Worm (Caenorhabditis elegans): ENCODE data around the gene H43I07.4.

DNA sequence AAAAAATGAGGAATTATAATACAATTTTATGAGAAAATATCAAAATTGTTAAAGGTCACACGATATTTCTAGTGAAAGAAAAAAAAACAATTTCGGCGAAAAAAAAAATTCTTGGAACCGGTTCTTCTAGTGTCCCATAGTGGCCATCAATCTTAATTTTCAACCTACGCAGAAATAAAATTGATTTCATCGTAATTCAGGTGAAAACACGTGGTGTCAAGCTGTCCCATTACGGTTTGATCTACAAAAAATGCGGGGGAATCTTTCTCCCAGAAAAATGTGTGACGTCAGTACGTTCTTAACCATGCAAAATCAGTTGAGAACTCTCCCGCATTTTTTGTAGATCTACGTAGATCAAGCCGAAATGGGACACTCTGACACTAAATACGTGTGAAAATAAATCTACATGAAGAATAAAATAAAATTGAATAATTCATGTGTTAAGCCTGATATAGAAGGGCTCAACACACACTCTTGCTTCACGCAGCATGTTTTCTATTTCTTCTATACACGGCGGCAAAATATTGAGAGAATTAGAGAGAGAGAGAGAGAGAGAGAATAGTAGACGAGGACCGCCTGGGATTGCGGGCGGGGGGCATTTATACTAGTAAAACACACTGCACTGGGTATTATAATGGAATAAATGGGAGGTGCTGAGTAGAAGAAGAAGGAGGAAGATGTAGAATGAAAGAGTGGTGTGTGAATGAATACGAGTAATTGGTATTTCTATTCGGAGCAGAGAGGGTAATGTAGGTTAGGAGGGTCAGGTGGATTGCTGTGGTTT lies 23.1 kb upstream of the H43I07.4 start:
- TF ChIP-seq ceh-36 (tag; optimal IDR thresholded peaks at IDR 0.05) (no peak), ama-1 (optimal IDR thresholded peaks at IDR 0.05) (no peak), hmg-4 (GFP tag; optimal IDR thresholded peaks at IDR 0.05) (no peak), tbx-11 (GFP tag; IDR thresholded peaks at IDR 0.05) (no peak), sea-1 (GFP tag; conservative IDR thresholded peaks at IDR 0.05) (no peak), flt-1 (GFP tag; IDR thresholded peaks at IDR 0.05) (no peak), tbx-37 (GFP tag; conservative IDR thresholded peaks at IDR 0.05) (no peak), B0310.2 (tag; optimal IDR thresholded peaks at IDR 0.05) (no peak)

Measured in whole organism, early embryonic.